Worm (Caenorhabditis elegans): ENCODE results near the gene acr-25.

- no peak for TF ChIP-seq hlh-30 (tag; optimal IDR thresholded peaks at IDR 0.05; ENCODE audit: insufficient read depth)
- no peak for TF ChIP-seq nhr-237 (tag; optimal IDR thresholded peaks at IDR 0.05)
- TF ChIP-seq D1046.2 (GFP tag; IDR thresholded peaks at IDR 0.05) = no peak
Measured at ce11 chrIV:6427223-6427622, 36.9 kb upstream of the acr-25 start.
